Worm (Caenorhabditis elegans): ENCODE data around the gene ilys-6.

- TF ChIP-seq dve-1 (tag; optimal IDR thresholded peaks at IDR 0.05; ENCODE audit: insufficient read depth) (peak; percentile 85), lin-39 (tag; optimal IDR thresholded peaks at IDR 0.05) (no peak), saeg-2 (GFP tag; IDR thresholded peaks at IDR 0.05) (0 out of 2 replicates have a peak, but pooled peaks have one; percentile 34), Y5F2A.4 (GFP tag; optimal IDR thresholded peaks at IDR 0.05) (no peak), unc-62 (GFP tag; optimal IDR thresholded peaks at IDR 0.05 in 1 of 2) (no peak), unc-62 (tag; optimal IDR thresholded peaks at IDR 0.05) (no peak), lin-38 (GFP tag; IDR thresholded peaks at IDR 0.05) (peak; percentile 41)
Observed at ce11 chrIV:4019836-4020235, 43.6 kb downstream of the ilys-6 start.
